Worm (Caenorhabditis elegans) whole organism, dauer: ENCODE results near the gene C30F2.5.
"Not testable (repeated sequence)": the region's sequence is repeated elsewhere in the genome, so short reads cannot be mapped to it uniquely, and the experiment has no call there.

Source experiments
- unc-62 ChIP-seq: sonication (generic microtip); optimal IDR thresholded peaks from 2 replicates; lab custom pipeline; 2017; ENCODE audit warnings: missing biosample characterization, missing genetic modification reagents, missing genetic modification characterization

The C30F2.5 gene

ce11 chrX:16094370-16094769 lies at the start of gene C30F2.5:
Gene C30F2.5 (plus strand): TSS chrX:16094670.
- no peak for TF ChIP-seq unc-62 (GFP tag; lab: Kevin White, UChicago)

ce11 chrX:16046379-16046778 lies 48.1 kb upstream of the C30F2.5 start:
- TF ChIP-seq unc-62 (GFP tag; lab: Kevin White, UChicago), result no peak

ce11 chrX:16049573-16049972 lies 44.9 kb upstream of the C30F2.5 start, which contains the start of gene cpd-2:
Gene cpd-2 (plus strand): TSS chrX:16049873.
- no peak for TF ChIP-seq unc-62 (GFP tag; lab: Kevin White, UChicago)

ce11 chrX:16055245-16055644 lies 39.2 kb upstream of the C30F2.5 start, which contains the start of gene T27A8.7:
Gene T27A8.7 (plus strand): TSS chrX:16055545.
- no peak for TF ChIP-seq unc-62 (GFP tag; lab: Kevin White, UChicago)

ce11 chrX:16056404-16056803 lies 38.1 kb upstream of the C30F2.5 start:
- TF ChIP-seq unc-62 (GFP tag; lab: Kevin White, UChicago), result peak; percentile 45

ce11 chrX:16058845-16059244 lies 35.6 kb upstream of the C30F2.5 start, which contains the start of gene T27A8.2:
Gene T27A8.2 (minus strand): TSS chrX:16058945.
- no peak for TF ChIP-seq unc-62 (GFP tag; lab: Kevin White, UChicago)

ce11 chrX:16062385-16062784 lies 32.1 kb upstream of the C30F2.5 start, which contains the start of gene T27A8.3:
Gene T27A8.3 (plus strand): TSS chrX:16062685.
- TF ChIP-seq unc-62 (GFP tag; lab: Kevin White, UChicago), result not testable (repeated sequence)

ce11 chrX:16067984-16068383 lies 26.5 kb upstream of the C30F2.5 start:
- no peak for TF ChIP-seq unc-62 (GFP tag; lab: Kevin White, UChicago)

- no peak for TF ChIP-seq unc-62 (GFP tag; lab: Kevin White, UChicago)
Observed at ce11 chrX:16072595-16072994, 21.9 kb upstream of the C30F2.5 start, which contains the start of gene col-187. Gene col-187 (plus strand): TSS chrX:16072895.

ce11 chrX:16076470-16076869 lies 18.0 kb upstream of the C30F2.5 start, which contains the start of gene C30F2.4:
Gene C30F2.4 (minus strand): TSS chrX:16076570.
- TF ChIP-seq unc-62 (GFP tag; lab: Kevin White, UChicago), result no peak

ce11 chrX:16078695-16079094 lies 15.8 kb upstream of the C30F2.5 start:
- no peak for TF ChIP-seq unc-62 (GFP tag; lab: Kevin White, UChicago)

ce11 chrX:16082024-16082423 lies 12.4 kb upstream of the C30F2.5 start, which contains the start of gene idpp-14:
Gene idpp-14 (plus strand): TSS chrX:16082347.
- TF ChIP-seq unc-62 (GFP tag; lab: Kevin White, UChicago), result no peak

ce11 chrX:16085094-16085493 lies 9.4 kb upstream of the C30F2.5 start, which contains the start of gene C30F2.2:
Gene C30F2.2 (minus strand): TSS chrX:16085215.
- no peak for TF ChIP-seq unc-62 (GFP tag; lab: Kevin White, UChicago)

- no peak for TF ChIP-seq unc-62 (GFP tag; lab: Kevin White, UChicago)
Observed at ce11 chrX:16087842-16088241, 6.6 kb upstream of the C30F2.5 start.

ce11 chrX:16091166-16091565 lies 3.3 kb upstream of the C30F2.5 start:
- TF ChIP-seq unc-62 (GFP tag; lab: Kevin White, UChicago), result no peak

- TF ChIP-seq unc-62 (GFP tag; lab: Kevin White, UChicago), result no peak
Observed at ce11 chrX:16098104-16098638, 3.7 kb downstream of the C30F2.5 start.

- no peak for TF ChIP-seq unc-62 (GFP tag; lab: Kevin White, UChicago)
Observed at ce11 chrX:16099251-16099650, 4.8 kb downstream of the C30F2.5 start.
